Worm (Caenorhabditis elegans) whole organism, L4 larva: ENCODE results near the gene twk-44.

Experiments
- D1046.2 ChIP-seq: fragments of 200-800 bp; sonication (Bioruptor generic); IDR thresholded peaks from 2 replicates; pipeline ENCODE4 v1.3.6; 2022; ENCODE audit warnings: missing genetic modification characterization, missing compliant biosample characterization
- F37D6.2 ChIP-seq: sonication (generic microtip); optimal IDR thresholded peaks from 2 replicates; lab custom pipeline; 2016; ENCODE audit warnings: mild to moderate bottlenecking, missing genetic modification characterization, missing compliant biosample characterization
- R02D3.7 ChIP-seq: fragments of 150-350 bp; sonication (generic microtip); optimal IDR thresholded peaks from 3 replicates; lab custom pipeline; 2014; ENCODE audit warnings: missing biosample characterization, missing genetic modification characterization
- T20F7.1 ChIP-seq: fragments of 200-800 bp; sonication (Bioruptor generic); optimal IDR thresholded peaks from 2 replicates; lab custom pipeline; 2018; ENCODE audit warnings: mild to moderate bottlenecking, missing genetic modification characterization, missing compliant biosample characterization
- Y105C5A.15 ChIP-seq: fragments of 200-800 bp; sonication (Bioruptor generic); IDR thresholded peaks from 2 replicates; pipeline ENCODE4 v1.3.6; 2022; ENCODE audit warnings: missing genetic modification characterization, missing compliant biosample characterization
- aha-1 ChIP-seq: fragments of 150-350 bp; peaks from one replicate; lab custom pipeline; 2014; ENCODE audit warnings: missing biosample characterization, missing genetic modification characterization
- arid-1 ChIP-seq: fragments of 200-800 bp; sonication (Bioruptor generic); conservative IDR thresholded peaks from 2 replicates; pipeline ENCODE4 v1.3.6; 2022; ENCODE audit warnings: missing genetic modification reagents, missing genetic modification characterization, missing compliant biosample characterization
- ceh-28 ChIP-seq: fragments of 150-350 bp; optimal IDR thresholded peaks from 2 replicates; lab custom pipeline; 2014; ENCODE audit warnings: missing biosample characterization, missing genetic modification reagents, missing genetic modification characterization
- ceh-44 ChIP-seq: fragments of 200-800 bp; sonication (Bioruptor generic); IDR thresholded peaks from 2 replicates; pipeline ENCODE4 v1.3.6; 2022; ENCODE audit warnings: missing genetic modification reagents, missing genetic modification characterization, missing compliant biosample characterization
- ceh-82 ChIP-seq: sonication (generic microtip); optimal IDR thresholded peaks from 2 replicates; lab custom pipeline; 2017; ENCODE audit warnings: missing biosample characterization, missing genetic modification characterization
- ces-1 ChIP-seq: fragments of 150-350 bp; sonication (generic microtip); optimal IDR thresholded peaks from 4 replicates; lab custom pipeline; 2014; ENCODE audit warnings: missing biosample characterization, missing genetic modification reagents, missing genetic modification characterization
- cey-2 ChIP-seq: sonication (generic microtip); optimal IDR thresholded peaks from 3 replicates; lab custom pipeline; 2017; ENCODE audit warnings: missing genetic modification characterization, mild to moderate bottlenecking, missing compliant biosample characterization, antibody characterized with exemption, borderline replicate concordance; ENCODE audit not compliant: insufficient read depth
- daf-12 ChIP-seq: fragments of 150-350 bp; optimal IDR thresholded peaks from 2 replicates; lab custom pipeline; 2014; ENCODE audit warnings: missing biosample characterization, missing genetic modification reagents, missing genetic modification characterization
- daf-8 ChIP-seq: fragments of 200-800 bp; sonication (Bioruptor generic); IDR thresholded peaks from 2 replicates; pipeline ENCODE4 v1.3.6; 2022; ENCODE audit warnings: missing genetic modification characterization, missing compliant biosample characterization
- dmd-6 ChIP-seq: fragments of 200-800 bp; sonication (Bioruptor generic); IDR thresholded peaks from 2 replicates; pipeline ENCODE4 v1.3.6; 2022; ENCODE audit warnings: missing genetic modification reagents, missing genetic modification characterization, missing compliant biosample characterization
- dmd-8 ChIP-seq: fragments of 200-800 bp; sonication (Bioruptor generic); IDR thresholded peaks from 2 replicates; pipeline ENCODE4 v1.3.6; 2022; ENCODE audit warnings: missing genetic modification characterization, missing compliant biosample characterization
- duxl-1 ChIP-seq: sonication (generic microtip); optimal IDR thresholded peaks from 2 replicates; lab custom pipeline; 2016; ENCODE audit warnings: mild to moderate bottlenecking, missing genetic modification characterization, moderate library complexity, missing compliant biosample characterization; ENCODE audit not compliant: poor library complexity
- dve-1 ChIP-seq: sonication (generic microtip); optimal IDR thresholded peaks from 2 replicates; lab custom pipeline; 2017; ENCODE audit warnings: antibody characterized with exemption, mild to moderate bottlenecking, missing genetic modification characterization, missing compliant biosample characterization; ENCODE audit not compliant: insufficient read depth
- egl-43 ChIP-seq: fragments of 200-800 bp; sonication (Bioruptor generic); IDR thresholded peaks from 2 replicates; pipeline ENCODE4 v1.3.6; 2022; ENCODE audit warnings: missing genetic modification reagents, missing genetic modification characterization, missing compliant biosample characterization
- fkh-10 ChIP-seq: fragments of 150-350 bp; optimal IDR thresholded peaks from 2 replicates; lab custom pipeline; 2014; ENCODE audit warnings: missing biosample characterization, missing genetic modification reagents, missing genetic modification characterization
- gei-8 ChIP-seq: fragments of 200-800 bp; sonication (Bioruptor generic); optimal IDR thresholded peaks from 2 replicates; lab custom pipeline; 2018; ENCODE audit warnings: mild to moderate bottlenecking, missing genetic modification characterization, missing compliant biosample characterization
- hlh-30 ChIP-seq: sonication (generic microtip); optimal IDR thresholded peaks from 2 replicates; lab custom pipeline; 2017; ENCODE audit warnings: antibody characterized with exemption, mild to moderate bottlenecking, missing genetic modification characterization, missing compliant biosample characterization; ENCODE audit not compliant: insufficient read depth
- hmg-1.1 ChIP-seq: fragments of 200-800 bp; sonication (Bioruptor generic); IDR thresholded peaks from 2 replicates; pipeline ENCODE4 v1.3.6; 2022; ENCODE audit warnings: missing genetic modification reagents, missing genetic modification characterization, missing compliant biosample characterization
- jun-1 ChIP-seq: fragments of 150-350 bp; optimal IDR thresholded peaks from 2 replicates; lab custom pipeline; 2014; ENCODE audit warnings: missing biosample characterization, missing genetic modification reagents, missing genetic modification characterization
- lin-1 ChIP-seq: fragments of 200-800 bp; sonication (Bioruptor generic); IDR thresholded peaks from 2 replicates; pipeline ENCODE4 v1.3.6; 2022; ENCODE audit warnings: missing genetic modification reagents, missing genetic modification characterization, missing compliant biosample characterization
- lin-13 ChIP-seq: fragments of 150-350 bp; optimal IDR thresholded peaks from 2 replicates; lab custom pipeline; 2014; ENCODE audit warnings: missing biosample characterization, missing genetic modification reagents, missing genetic modification characterization
- lin-15B ChIP-seq: fragments of 150-350 bp; sonication (generic microtip); optimal IDR thresholded peaks from 3 replicates; lab custom pipeline; 2014; ENCODE audit warnings: missing biosample characterization, missing genetic modification characterization
- lin-38 ChIP-seq: fragments of 200-800 bp; sonication (Bioruptor generic); IDR thresholded peaks from 2 replicates; pipeline ENCODE4 v1.3.6; 2022; ENCODE audit warnings: missing genetic modification reagents, missing genetic modification characterization, missing compliant biosample characterization
- lsy-2 ChIP-seq, 2 experiments: fragments of 150-350 bp in 1 of 2; sonication (generic microtip) in 1 of 2; optimal IDR thresholded peaks; 2 replicates each; lab custom pipeline; 2014 to 2017; ENCODE audit warnings: missing biosample characterization in 2 of 2, missing genetic modification characterization in 2 of 2
- mep-1 ChIP-seq: fragments of 150-350 bp; sonication (generic microtip); optimal IDR thresholded peaks from 3 replicates; lab custom pipeline; 2014; ENCODE audit warnings: missing biosample characterization, missing genetic modification characterization
- mes-2 ChIP-seq: sonication (generic microtip); optimal IDR thresholded peaks from 2 replicates; lab custom pipeline; 2016; ENCODE audit warnings: missing genotype, mild to moderate bottlenecking, missing genetic modification characterization, missing compliant biosample characterization; ENCODE audit not compliant: poor library complexity, severe bottlenecking
- nhr-102 ChIP-seq: sonication (generic microtip); optimal IDR thresholded peaks from 2 replicates; lab custom pipeline; 2016; ENCODE audit warnings: mild to moderate bottlenecking, missing genetic modification characterization, moderate library complexity, missing compliant biosample characterization
- nhr-11 ChIP-seq: fragments of 150-350 bp; optimal IDR thresholded peaks from 2 replicates; lab custom pipeline; 2014; ENCODE audit warnings: missing biosample characterization, missing genetic modification characterization
- nhr-28 ChIP-seq: fragments of 150-350 bp; optimal IDR thresholded peaks from 2 replicates; lab custom pipeline; 2014; ENCODE audit warnings: missing biosample characterization, missing genetic modification characterization
- nhr-42 ChIP-seq: fragments of 200-800 bp; sonication (Bioruptor generic); IDR thresholded peaks from 2 replicates; pipeline ENCODE4 v1.3.6; 2022; ENCODE audit warnings: missing genetic modification characterization, missing compliant biosample characterization
- saeg-2 ChIP-seq: fragments of 200-800 bp; sonication (Bioruptor generic); IDR thresholded peaks from 2 replicates; pipeline ENCODE4 v1.3.6; 2022; ENCODE audit warnings: missing genetic modification reagents, missing genetic modification characterization, missing compliant biosample characterization
- skn-1 ChIP-seq: fragments of 150-350 bp; optimal IDR thresholded peaks from 2 replicates; lab custom pipeline; 2014; ENCODE audit warnings: missing biosample characterization, missing genetic modification characterization
- unc-62 ChIP-seq, 3 experiments: fragments of 150-350 bp in 1 of 3; sonication (generic microtip); optimal IDR thresholded peaks in 2 of 3; peaks in 1 of 3; 1 replicate in 1 of 3; 2 replicates in 2 of 3; lab custom pipeline; 2014 to 2017; ENCODE audit warnings: missing biosample characterization in 3 of 3, missing genetic modification characterization in 3 of 3, missing genetic modification reagents in 3 of 3, missing genotype in 1 of 3
- zfp-2 ChIP-seq: sonication (generic microtip); optimal IDR thresholded peaks from 2 replicates; lab custom pipeline; 2016; ENCODE audit warnings: mild to moderate bottlenecking, missing genetic modification characterization, missing compliant biosample characterization
- zfp-3 ChIP-seq: fragments of 200-800 bp; sonication (Bioruptor generic); conservative IDR thresholded peaks from 2 replicates; pipeline ENCODE4 v1.3.6; 2022; ENCODE audit warnings: missing genetic modification reagents, missing genetic modification characterization, missing compliant biosample characterization
- ztf-11 ChIP-seq: fragments of 150-350 bp; optimal IDR thresholded peaks from 2 replicates; lab custom pipeline; 2014; ENCODE audit warnings: missing biosample characterization, missing genetic modification characterization
- ztf-7 ChIP-seq: fragments of 150-350 bp; optimal IDR thresholded peaks from 2 replicates; lab custom pipeline; 2014; ENCODE audit warnings: missing biosample characterization, missing genetic modification characterization

twk-44 gene

DNA sequence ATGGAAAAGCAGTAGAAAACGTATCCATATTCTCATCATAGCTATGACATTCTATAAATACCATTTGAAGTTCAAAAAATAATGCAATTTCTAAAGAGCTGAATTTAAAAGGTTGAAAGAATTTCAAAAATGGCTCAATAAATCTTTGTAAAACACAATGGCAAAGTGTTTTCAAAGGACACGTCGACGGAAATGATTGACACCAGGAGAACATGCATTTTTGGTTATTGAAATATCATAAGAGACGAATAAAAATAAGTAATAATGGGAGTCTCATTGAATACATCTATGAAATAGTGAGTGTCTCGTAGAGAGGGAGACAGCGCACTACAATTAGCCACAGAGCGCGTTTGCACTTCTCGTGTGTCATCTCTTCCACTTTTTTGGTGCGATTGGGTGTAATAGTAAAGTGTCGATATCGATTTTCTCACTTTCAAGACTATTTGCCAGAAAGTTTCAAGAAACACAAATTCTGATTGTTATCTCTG is 29.6 kb upstream of the twk-44 start, which contains the start of gene T04F8.2 (continued):
- TF ChIP-seq lin-13 (peak; percentile 25), dmd-6 (GFP tag; lab: Robert Waterston, UW) (peak; percentile 65), dve-1 (peak; percentile 90), nhr-42 (GFP tag; lab: Robert Waterston, UW) (no peak), lin-38 (GFP tag; lab: Robert Waterston, UW) (peak; percentile 95), dmd-8 (GFP tag; lab: Robert Waterston, UW) (no peak), Y105C5A.15 (GFP tag; lab: Robert Waterston, UW) (no peak), duxl-1 (no peak), aha-1 (tag; lab: Kevin White, UChicago) (no peak), F37D6.2 (no peak), ces-1 (GFP tag; lab: Kevin White, UChicago) (no peak), zfp-2 (tag; lab: Kevin White, UChicago) (no peak), unc-62 (GFP tag; optimal IDR thresholded peaks at IDR 0.05 in 1 of 2; lab: Kevin White, UChicago) (peak in 1 of 2 experiments; percentile 98), unc-62 (tag; optimal IDR thresholded peaks at IDR 0.05; lab: Kevin White, UChicago) (no peak), jun-1 (tag; lab: Kevin White, UChicago) (no peak)

- TF ChIP-seq lsy-2 (tag; optimal IDR thresholded peaks at IDR 0.05; lab: Kevin White, UChicago), result no peak
- TF ChIP-seq R02D3.7 (tag; lab: Kevin White, UChicago), result no peak
- no peak for TF ChIP-seq hmg-1.1 (GFP tag; lab: Robert Waterston, UW)
- no peak for TF ChIP-seq lin-15B (tag; lab: Kevin White, UChicago)
- no peak for TF ChIP-seq daf-12
- TF ChIP-seq nhr-102 (tag; lab: Kevin White, UChicago), result no peak
- no peak for TF ChIP-seq nhr-28 (tag; lab: Kevin White, UChicago)
- TF ChIP-seq dve-1, result no peak
- no peak for TF ChIP-seq skn-1 (tag; lab: Kevin White, UChicago)
- TF ChIP-seq egl-43, result no peak
- TF ChIP-seq gei-8 (GFP tag; lab: Kevin White, UChicago), result no peak
- TF ChIP-seq unc-62 (GFP tag; optimal IDR thresholded peaks at IDR 0.05 in 1 of 2; lab: Kevin White, UChicago), result no peak
- TF ChIP-seq unc-62 (tag; optimal IDR thresholded peaks at IDR 0.05; lab: Kevin White, UChicago), result no peak
- no peak for TF ChIP-seq zfp-2 (tag; lab: Kevin White, UChicago)
- TF ChIP-seq hlh-30, result no peak
- TF ChIP-seq nhr-11 (tag; lab: Kevin White, UChicago), result no peak
- no peak for TF ChIP-seq duxl-1
Observed at ce11 chrX:11650751-11651150, 23.8 kb upstream of the twk-44 start, which contains the start of gene cutl-11. Gene cutl-11, minus strand, starts transcription at chrX:11650851.

ce11 chrX:11647165-11647564 is 20.3 kb upstream of the twk-44 start, which contains the start of gene T04F8.8:
Gene T04F8.8, plus strand, starts transcription at chrX:11647465.
- TF ChIP-seq ztf-7 (tag; lab: Kevin White, UChicago), result no peak
- peak; percentile 67 for TF ChIP-seq aha-1 (tag; lab: Kevin White, UChicago)
- no peak for TF ChIP-seq saeg-2 (GFP tag; lab: Robert Waterston, UW)

ce11 chrX:11645517-11645916 is 18.6 kb upstream of the twk-44 start:
- 0 out of 2 replicates have a peak, but pooled peaks have one; percentile 37 for TF ChIP-seq ceh-44 (GFP tag; lab: Robert Waterston, UW)
- TF ChIP-seq mes-2, result peak; percentile 72
- TF ChIP-seq jun-1 (tag; lab: Kevin White, UChicago), result no peak
- TF ChIP-seq dmd-6 (GFP tag; lab: Robert Waterston, UW), result 0 out of 2 replicates have a peak, but pooled peaks have one; percentile 38
- no peak for TF ChIP-seq zfp-2 (tag; lab: Kevin White, UChicago)
- TF ChIP-seq lin-1 (GFP tag; lab: Robert Waterston, UW), result 0 out of 2 replicates have a peak, but pooled peaks have one; percentile 45
- no peak for TF ChIP-seq lin-13
- no peak for TF ChIP-seq fkh-10 (GFP tag; lab: Kevin White, UChicago)
- no peak for TF ChIP-seq cey-2
- TF ChIP-seq ztf-11 (tag; lab: Kevin White, UChicago), result no peak
- TF ChIP-seq ceh-28 (tag; lab: Kevin White, UChicago), result no peak
- no peak for TF ChIP-seq zfp-3 (GFP tag; lab: Robert Waterston, UW)
- TF ChIP-seq egl-43, result peak; percentile 88
- 0 out of 2 replicates have a peak, but pooled peaks have one; percentile 54 for TF ChIP-seq daf-8
- 0 out of 2 replicates have a peak, but pooled peaks have one; percentile 76 for TF ChIP-seq D1046.2 (GFP tag; lab: Robert Waterston, UW)
- TF ChIP-seq unc-62 (GFP tag; optimal IDR thresholded peaks at IDR 0.05 in 1 of 2; lab: Kevin White, UChicago), result no peak
- no peak for TF ChIP-seq unc-62 (tag; optimal IDR thresholded peaks at IDR 0.05; lab: Kevin White, UChicago)
- no peak for TF ChIP-seq T20F7.1 (GFP tag; lab: Kevin White, UChicago)
- peak; percentile 68 for TF ChIP-seq mep-1 (tag; lab: Kevin White, UChicago)
- peak; percentile 44 for TF ChIP-seq nhr-28 (tag; lab: Kevin White, UChicago)
- TF ChIP-seq ceh-82 (tag; lab: Kevin White, UChicago), result no peak
- TF ChIP-seq Y105C5A.15 (GFP tag; lab: Robert Waterston, UW), result peak; percentile 77; the same call in 1 of the 2 replicates
- peak; percentile 76 for TF ChIP-seq arid-1
- TF ChIP-seq hlh-30, result peak; percentile 41
- peak; percentile 78 for TF ChIP-seq lin-38 (GFP tag; lab: Robert Waterston, UW)
